Worm (Caenorhabditis elegans) whole organism, young adult: ENCODE data around the gene ZK643.2.

Experiments used
- dpl-1 ChIP-seq: fragments of 150-350 bp; optimal IDR thresholded peaks from 2 replicates; lab custom pipeline; 2014; ENCODE audit warnings: missing biosample characterization, missing genetic modification reagents, missing genetic modification characterization
- nhr-27 ChIP-seq: fragments of 200-800 bp; sonication (Bioruptor generic); optimal IDR thresholded peaks from 2 replicates; lab custom pipeline; 2018; ENCODE audit warnings: mild to moderate bottlenecking, missing genetic modification characterization, moderate library complexity, missing compliant biosample characterization

DNA sequence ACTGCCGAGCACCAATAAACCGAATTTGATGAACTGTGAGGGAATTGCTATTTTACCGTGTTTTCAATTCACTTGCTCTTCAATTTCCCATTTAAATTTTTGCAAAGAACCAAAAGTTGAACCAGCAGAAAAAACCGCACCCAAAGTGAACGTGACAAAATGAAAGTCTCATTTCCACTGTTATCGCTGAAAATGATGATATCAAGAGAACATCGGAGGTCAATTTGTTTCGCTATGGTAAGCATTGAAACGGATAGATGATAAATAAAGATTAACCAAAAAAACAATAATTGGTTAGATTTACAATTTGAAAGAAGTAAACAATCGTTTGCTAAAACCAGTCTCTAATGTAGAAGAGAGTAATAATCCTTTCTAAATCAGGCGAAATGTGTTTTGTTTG, 30.8 kb upstream of the ZK643.2 start:
- TF ChIP-seq dpl-1 (GFP tag; lab: Kevin White, UChicago) (no peak), nhr-27 (tag; lab: Kevin White, UChicago) (no peak)
